Worm (Caenorhabditis elegans) whole organism, L1 larva: ENCODE data around the gene F45E12.6.

Source experiments
- lsy-2 ChIP-seq, 2 experiments: fragments of 150-350 bp; optimal IDR thresholded peaks; 2 replicates each; lab custom pipeline; 2014; ENCODE audit warnings: missing biosample characterization in 2 of 2, missing genetic modification characterization in 2 of 2
- pag-3 ChIP-seq: sonication (generic microtip); optimal IDR thresholded peaks from 2 replicates; lab custom pipeline; 2017; ENCODE audit warnings: missing genetic modification characterization, mild to moderate bottlenecking, missing compliant biosample characterization, antibody characterized with exemption, borderline replicate concordance; ENCODE audit not compliant: insufficient read depth
- sox-4 ChIP-seq: sonication (generic microtip); optimal IDR thresholded peaks from 2 replicates; lab custom pipeline; 2016; ENCODE audit warnings: missing genetic modification characterization, missing compliant biosample characterization

DNA sequence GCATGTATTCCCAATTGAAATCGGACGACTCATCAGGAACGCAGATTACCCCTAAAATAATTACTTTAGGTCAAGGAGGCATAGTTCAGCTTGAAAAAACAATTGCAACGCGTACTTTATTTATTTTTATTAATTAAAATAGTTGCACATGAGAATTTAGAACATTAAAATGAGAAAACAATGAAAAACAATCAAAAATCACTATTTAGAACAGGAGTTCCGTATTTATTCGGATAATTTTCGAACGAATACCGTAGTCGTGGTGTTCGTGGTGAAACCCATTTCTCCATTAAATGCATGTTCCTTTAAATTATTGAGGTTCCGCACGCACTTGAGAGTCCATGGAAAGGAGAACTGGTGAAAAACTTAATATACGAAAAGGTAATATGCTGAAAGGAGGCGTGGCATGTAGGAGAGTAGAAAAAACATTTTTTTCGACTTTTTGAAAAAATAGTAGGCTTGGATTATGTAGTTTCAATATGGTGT, 15.7 kb downstream of the F45E12.6 start, which contains the start of gene puf-8:
- TF ChIP-seq sox-4 (tag; lab: Kevin White, UChicago) (no peak), pag-3 (tag; lab: Kevin White, UChicago) (no peak), lsy-2 (tag; optimal IDR thresholded peaks at IDR 0.05; lab: Kevin White, UChicago) (no peak)
